Fruit fly (Drosophila melanogaster): Measurements from ENCODE around the gene CG4743.
A peak's percentile ranks its signal among the peaks of the same experiment; 100 is the strongest.

CG4743 gene

dm6 chr3R:25684859-25685258 is 4.5 kb upstream of the CG4743 start, which contains the start of gene RpL27 (continued):
- TF ChIP-seq CG11247 (GFP tag; IDR thresholded peaks at IDR 0.05) (peak; percentile 79), D (optimal IDR thresholded peaks at IDR 0.05) (no peak), D (GFP tag; optimal IDR thresholded peaks at IDR 0.05) (peak; percentile 69), CG15601 (tag; optimal IDR thresholded peaks at IDR 0.05) (peak; percentile 79), CG8290 (GFP tag; optimal IDR thresholded peaks at IDR 0.05) (peak; percentile 68), CG8290 (tag; optimal IDR thresholded peaks at IDR 0.05) (peak; percentile 55 to 88), Sin3A (optimal IDR thresholded peaks at IDR 0.05) (peak; percentile 10), Gsc (GFP tag; IDR thresholded peaks at IDR 0.05) (no peak), CG12744 (GFP tag; optimal IDR thresholded peaks at IDR 0.05) (peak; percentile 44), Lim3 (GFP tag; IDR thresholded peaks at IDR 0.05) (no peak), Jarid2 (GFP tag; optimal IDR thresholded peaks at IDR 0.05) (peak; percentile 66), CG43689 (GFP tag; IDR thresholded peaks at IDR 0.05) (no peak), CG10147 (GFP tag; optimal IDR thresholded peaks at IDR 0.05) (peak; percentile 79), ab (GFP tag; optimal IDR thresholded peaks at IDR 0.05) (no peak), emc (GFP tag; optimal IDR thresholded peaks at IDR 0.05) (peak; percentile 88), NC2α (GFP tag; optimal IDR thresholded peaks at IDR 0.05) (peak; percentile 45), CG32532 (GFP tag; IDR thresholded peaks at IDR 0.05) (peak; percentile 84), oc (tag; optimal IDR thresholded peaks at IDR 0.05) (no peak), luna (GFP tag; optimal IDR thresholded peaks at IDR 0.05) (no peak), H2.0 (GFP tag; IDR thresholded peaks at IDR 0.05) (peak; percentile 76), CG13624 (GFP tag; optimal IDR thresholded peaks at IDR 0.05) (peak; percentile 90), CG4424 (GFP tag; optimal IDR thresholded peaks at IDR 0.05) (peak; percentile 76), H15 (GFP tag; IDR thresholded peaks at IDR 0.05) (peak; percentile 85), Poxn (GFP tag; IDR thresholded peaks at IDR 0.05) (no peak), CG30020 (tag; optimal IDR thresholded peaks at IDR 0.05) (peak; percentile 52), Dip3 (GFP tag; optimal IDR thresholded peaks at IDR 0.05) (peak; percentile 66), Deaf1 (tag; optimal IDR thresholded peaks at IDR 0.05) (peak; percentile 48), ind (GFP tag; optimal IDR thresholded peaks at IDR 0.05) (peak; percentile 46), CG32767 (GFP tag; IDR thresholded peaks at IDR 0.05) (peak; percentile 77; the same call in 1 of the 2 replicates), az2 (GFP tag; optimal IDR thresholded peaks at IDR 0.05) (peak; percentile 62), CG4617 (GFP tag; optimal IDR thresholded peaks at IDR 0.05; ENCODE audit: borderline replicate concordance) (peak; percentile 67), CG7786 (GFP tag; optimal IDR thresholded peaks at IDR 0.05) (peak; percentile 34), NfI (GFP tag; optimal IDR thresholded peaks at IDR 0.05) (peak; percentile 89), CG14710 (tag; optimal IDR thresholded peaks at IDR 0.05) (peak; percentile 85), HLH54F (GFP tag; optimal IDR thresholded peaks at IDR 0.05) (peak; percentile 69), CG31441 (GFP tag; IDR thresholded peaks at IDR 0.05) (peak; percentile 88), salm (tag; optimal IDR thresholded peaks at IDR 0.05) (peak; percentile 69), grau (tag; optimal IDR thresholded peaks at IDR 0.05) (peak; percentile 77), CG4328 (GFP tag; optimal IDR thresholded peaks at IDR 0.05) (peak; percentile 88), CG34376 (GFP tag; optimal IDR thresholded peaks at IDR 0.05) (peak; percentile 95), Kr (GFP tag; optimal IDR thresholded peaks at IDR 0.05) (peak; percentile 18), CG30431 (GFP tag; optimal IDR thresholded peaks at IDR 0.05) (peak; percentile 24), pan (optimal IDR thresholded peaks at IDR 0.05) (no peak), pan (GFP tag; optimal IDR thresholded peaks at IDR 0.05 in 1 of 2, IDR thresholded peaks at IDR 0.05 in 1 of 2) (peak in 1 of 2 experiments; percentile 74), Neu2 (GFP tag; optimal IDR thresholded peaks at IDR 0.05; ENCODE audit: borderline replicate concordance) (no peak), Sox102F (GFP tag; optimal IDR thresholded peaks at IDR 0.05) (no peak), Bdp1 (GFP tag; optimal IDR thresholded peaks at IDR 0.05) (peak; percentile 59), gce (GFP tag; IDR thresholded peaks at IDR 0.05) (peak; percentile 70; the same call in 2 of the 3 replicates), CG7357 (GFP tag; IDR thresholded peaks at IDR 0.05) (no peak), CG8388 (GFP tag; optimal IDR thresholded peaks at IDR 0.05) (peak; percentile 68), CG5180 (GFP tag; optimal IDR thresholded peaks at IDR 0.05) (peak; percentile 47), CG6654 (GFP tag; optimal IDR thresholded peaks at IDR 0.05) (peak; percentile 8), CG13296 (GFP tag; optimal IDR thresholded peaks at IDR 0.05) (peak; percentile 92)

All from whole organism, embryonic.